Worm (Caenorhabditis elegans) whole organism, L3 larva: Measurements from ENCODE around the gene dsl-5.

Experiments used
- R02D3.7 ChIP-seq: fragments of 150-350 bp; optimal IDR thresholded peaks from 2 replicates; lab custom pipeline; 2014; ENCODE audit warnings: missing biosample characterization, missing genetic modification characterization
- aly-2 ChIP-seq: fragments of 150-350 bp; optimal IDR thresholded peaks from 2 replicates; lab custom pipeline; 2014; ENCODE audit warnings: missing biosample characterization, missing genetic modification characterization
- ama-1 ChIP-seq: fragments of 150-350 bp; optimal IDR thresholded peaks from 2 replicates; lab custom pipeline; 2018
- ceh-16 ChIP-seq: sonication (generic microtip); optimal IDR thresholded peaks from 2 replicates; lab custom pipeline; 2017; ENCODE audit warnings: missing biosample characterization, missing genetic modification characterization
- ceh-28 ChIP-seq: fragments of 150-350 bp; optimal IDR thresholded peaks from 2 replicates; lab custom pipeline; 2014; ENCODE audit warnings: missing biosample characterization, missing genetic modification reagents, missing genetic modification characterization
- ceh-82 ChIP-seq: fragments of 150-350 bp; optimal IDR thresholded peaks from 2 replicates; lab custom pipeline; 2014; ENCODE audit warnings: missing biosample characterization, missing genetic modification characterization
- ceh-9 ChIP-seq: sonication (generic microtip); optimal IDR thresholded peaks from 2 replicates; lab custom pipeline; 2018; ENCODE audit warnings: missing biosample characterization, missing genetic modification characterization
- egl-5 ChIP-seq: fragments of 150-350 bp; optimal IDR thresholded peaks from 2 replicates; lab custom pipeline; 2017; ENCODE audit warnings: missing biosample characterization, missing genetic modification reagents, missing genetic modification characterization, inconsistent platforms
- elt-1 ChIP-seq: fragments of 150-350 bp; optimal IDR thresholded peaks from 2 replicates; lab custom pipeline; 2014; ENCODE audit warnings: missing biosample characterization, missing genetic modification characterization
- elt-2 ChIP-seq: sonication (generic microtip); optimal IDR thresholded peaks from 2 replicates; lab custom pipeline; 2016; ENCODE audit warnings: missing genetic modification reagents, mild to moderate bottlenecking, missing genetic modification characterization, missing compliant biosample characterization
- elt-3 ChIP-seq, 3 experiments: fragments of 150-350 bp in 1 of 3; sonication (generic microtip) in 2 of 3; optimal IDR thresholded peaks; 2 replicates in 2 of 3; 4 replicates in 1 of 3; lab custom pipeline; 2014 to 2017; ENCODE audit warnings: missing biosample characterization in 3 of 3, missing genetic modification characterization in 3 of 3
- eor-1 ChIP-seq, 2 experiments: fragments of 150-350 bp; optimal IDR thresholded peaks; 2 replicates each; lab custom pipeline; 2014 to 2018; ENCODE audit warnings: missing biosample characterization in 2 of 2, missing genetic modification characterization in 2 of 2
- fkh-10 ChIP-seq: sonication (generic microtip); optimal IDR thresholded peaks from 2 replicates; lab custom pipeline; 2017; ENCODE audit warnings: missing biosample characterization, missing genetic modification reagents, missing genetic modification characterization
- fkh-2 ChIP-seq: fragments of 150-350 bp; optimal IDR thresholded peaks from 2 replicates; lab custom pipeline; 2014; ENCODE audit warnings: missing biosample characterization, missing genetic modification reagents, missing genetic modification characterization
- fos-1 ChIP-seq: fragments of 150-350 bp; optimal IDR thresholded peaks from 2 replicates; lab custom pipeline; 2014; ENCODE audit warnings: missing biosample characterization, missing genetic modification characterization
- hmg-11 ChIP-seq: sonication (generic microtip); optimal IDR thresholded peaks from 2 replicates; lab custom pipeline; 2016; ENCODE audit warnings: missing genetic modification characterization, missing compliant biosample characterization
- lin-39 ChIP-seq: fragments of 150-350 bp; optimal IDR thresholded peaks from 2 replicates; lab custom pipeline; 2018; ENCODE audit warnings: missing biosample characterization, missing genetic modification reagents, missing genetic modification characterization
- lsy-12 ChIP-seq: sonication (generic microtip); optimal IDR thresholded peaks from 2 replicates; lab custom pipeline; 2016; ENCODE audit warnings: mild to moderate bottlenecking, missing genetic modification characterization, missing compliant biosample characterization
- nfya-1 ChIP-seq: sonication (generic microtip); optimal IDR thresholded peaks from 2 replicates; lab custom pipeline; 2017; ENCODE audit warnings: missing genetic modification characterization, mild to moderate bottlenecking, missing compliant biosample characterization, antibody characterized with exemption, moderate library complexity; ENCODE audit not compliant: insufficient read depth
- nhr-11 ChIP-seq: fragments of 150-350 bp; optimal IDR thresholded peaks from 2 replicates; lab custom pipeline; 2014; ENCODE audit warnings: missing biosample characterization, missing genetic modification characterization
- nhr-23 ChIP-seq: fragments of 150-350 bp; optimal IDR thresholded peaks from 2 replicates; lab custom pipeline; 2014; ENCODE audit warnings: missing biosample characterization, missing genetic modification reagents, missing genetic modification characterization
- nhr-237 ChIP-seq: fragments of 150-350 bp; optimal IDR thresholded peaks from 2 replicates; lab custom pipeline; 2014; ENCODE audit warnings: missing biosample characterization, missing genetic modification characterization
- nhr-25 ChIP-seq: sonication (generic microtip); optimal IDR thresholded peaks from 2 replicates; lab custom pipeline; 2017; ENCODE audit warnings: missing biosample characterization, missing genetic modification characterization
- nhr-28 ChIP-seq: fragments of 150-350 bp; optimal IDR thresholded peaks from 2 replicates; lab custom pipeline; 2014; ENCODE audit warnings: missing biosample characterization, missing genetic modification characterization
- nhr-43 ChIP-seq: sonication (generic microtip); optimal IDR thresholded peaks from 2 replicates; lab custom pipeline; 2016; ENCODE audit warnings: mild to moderate bottlenecking, missing genetic modification characterization, missing compliant biosample characterization; ENCODE audit not compliant: poor library complexity, severe bottlenecking
- nhr-76 ChIP-seq: fragments of 150-350 bp; sonication (generic microtip); optimal IDR thresholded peaks from 5 replicates; lab custom pipeline; 2014; ENCODE audit warnings: missing biosample characterization, missing genetic modification characterization
- nhr-77 ChIP-seq: fragments of 150-350 bp; optimal IDR thresholded peaks from 2 replicates; lab custom pipeline; 2014; ENCODE audit warnings: missing biosample characterization, missing genetic modification characterization
- pha-4 ChIP-seq: fragments of 150-350 bp; optimal IDR thresholded peaks from 2 replicates; lab custom pipeline; 2014; ENCODE audit warnings: missing biosample characterization, missing genetic modification reagents, missing genetic modification characterization
- pqm-1 ChIP-seq: fragments of 150-350 bp; optimal IDR thresholded peaks from 2 replicates; lab custom pipeline; 2017; ENCODE audit warnings: missing biosample characterization, missing genetic modification characterization, inconsistent platforms
- sea-2 ChIP-seq: fragments of 150-350 bp; sonication (generic microtip); optimal IDR thresholded peaks from 4 replicates; lab custom pipeline; 2014; ENCODE audit warnings: missing biosample characterization, missing genetic modification reagents, missing genetic modification characterization
- skn-1 ChIP-seq: fragments of 150-350 bp; optimal IDR thresholded peaks from 2 replicates; lab custom pipeline; 2014; ENCODE audit warnings: missing biosample characterization, missing genetic modification characterization
- snpc-4 ChIP-seq: fragments of 150-350 bp; optimal IDR thresholded peaks from 2 replicates; lab custom pipeline; 2014; ENCODE audit warnings: missing biosample characterization, missing genetic modification characterization
- unc-62 ChIP-seq: fragments of 150-350 bp; sonication (generic microtip); optimal IDR thresholded peaks from 4 replicates; lab custom pipeline; 2014; ENCODE audit warnings: missing biosample characterization, missing genetic modification reagents, missing genetic modification characterization
- ztf-11 ChIP-seq: fragments of 150-350 bp; optimal IDR thresholded peaks from 2 replicates; lab custom pipeline; 2014; ENCODE audit warnings: missing biosample characterization, missing genetic modification characterization
- ztf-4 ChIP-seq: fragments of 150-350 bp; optimal IDR thresholded peaks from 2 replicates; lab custom pipeline; 2014; ENCODE audit warnings: missing biosample characterization, missing genetic modification characterization

dsl-5 gene

ce11 chrIV:11655370-11655769, 34.6 kb upstream of the dsl-5 start, which contains the start of gene ent-1:
Gene ent-1 (minus strand): TSS chrIV:11655470.
- no peak for TF ChIP-seq fkh-10 (GFP tag; lab: Kevin White, UChicago)
- no peak for TF ChIP-seq ama-1 (lab: Kevin White, UChicago)
- no peak for TF ChIP-seq ceh-16 (tag; lab: Kevin White, UChicago)
- TF ChIP-seq fkh-2 (tag; lab: Kevin White, UChicago) = no peak
- no peak for TF ChIP-seq sea-2 (GFP tag; lab: Kevin White, UChicago)
- no peak for TF ChIP-seq elt-3 (tag; optimal IDR thresholded peaks at IDR 0.05; lab: Kevin White, UChicago)
- no peak for TF ChIP-seq ceh-82
- TF ChIP-seq pha-4 (tag; lab: Kevin White, UChicago) = no peak
- no peak for TF ChIP-seq hmg-11 (tag; lab: Kevin White, UChicago)
- no peak for TF ChIP-seq snpc-4
- no peak for TF ChIP-seq ceh-9 (tag; lab: Kevin White, UChicago)
- TF ChIP-seq nhr-25 = no peak
- no peak for TF ChIP-seq ceh-28 (tag; lab: Kevin White, UChicago)
- TF ChIP-seq nhr-237 (tag; lab: Kevin White, UChicago) = no peak
- TF ChIP-seq elt-1 (tag; lab: Kevin White, UChicago) = no peak
- no peak for TF ChIP-seq nhr-28 (tag; lab: Kevin White, UChicago)
- no peak for TF ChIP-seq nhr-43 (tag; lab: Kevin White, UChicago)
- TF ChIP-seq lsy-12 (tag; lab: Kevin White, UChicago) = no peak
- TF ChIP-seq, all 47 proteins: peak for 0

ce11 chrIV:11651965-11652453, 31.2 kb upstream of the dsl-5 start, which contains the start of the genes acl-3 and ndub-6:
Gene acl-3 (minus strand): TSS chrIV:11652023.
Gene ndub-6 (plus strand): TSS chrIV:11652403.
- TF ChIP-seq pha-4 (tag; lab: Kevin White, UChicago) = peak; percentile 16
- no peak for TF ChIP-seq hmg-11 (tag; lab: Kevin White, UChicago)

ce11 chrIV:11650344-11650743, 29.5 kb upstream of the dsl-5 start:
- no peak for TF ChIP-seq fos-1 (tag; lab: Kevin White, UChicago)
- TF ChIP-seq elt-3 (tag; optimal IDR thresholded peaks at IDR 0.05; lab: Kevin White, UChicago) = no peak
- no peak for TF ChIP-seq unc-62
- TF ChIP-seq nhr-237 (tag; lab: Kevin White, UChicago) = no peak
- no peak for TF ChIP-seq nhr-28 (tag; lab: Kevin White, UChicago)
- TF ChIP-seq pqm-1 = no peak
- no peak for TF ChIP-seq nhr-77 (tag; lab: Kevin White, UChicago)
- TF ChIP-seq sea-2 (GFP tag; lab: Kevin White, UChicago) = no peak
- no peak for TF ChIP-seq ztf-4
- no peak for TF ChIP-seq lin-39

DNA sequence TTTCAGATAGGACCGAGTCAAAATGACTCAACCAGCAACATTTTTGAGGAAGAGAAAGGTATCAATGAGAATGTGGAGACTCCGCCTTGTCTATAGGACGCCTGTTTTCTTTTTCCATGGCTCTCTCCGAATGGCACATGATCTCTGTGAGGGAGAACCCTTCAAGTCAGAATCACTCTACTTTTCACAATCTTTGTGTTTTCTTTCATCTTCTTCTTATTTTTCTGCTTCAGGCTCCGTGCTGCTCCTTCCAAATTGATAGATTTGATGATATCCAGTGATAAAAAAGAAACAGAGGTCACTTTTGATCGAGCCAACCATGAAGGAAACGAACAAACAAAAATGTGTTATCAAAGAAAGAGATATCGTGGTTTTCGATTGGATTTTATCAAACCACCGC, 28.2 kb upstream of the dsl-5 start, which contains the start of gene ZK809.8:
ZK809.8 (minus strand) TSS at position 34 of the 400 bp plus-strand sequence.
- TF ChIP-seq ceh-16 (tag; lab: Kevin White, UChicago) (no peak), nhr-11 (peak; percentile 12), nhr-25 (no peak), egl-5 (tag; lab: Kevin White, UChicago) (no peak), nfya-1 (tag; lab: Kevin White, UChicago) (peak; percentile 2), unc-62 (no peak), nhr-77 (tag; lab: Kevin White, UChicago) (no peak), skn-1 (tag; lab: Kevin White, UChicago) (no peak), hmg-11 (tag; lab: Kevin White, UChicago) (no peak), ztf-4 (no peak)

- TF ChIP-seq ztf-11 (no peak), egl-5 (tag; lab: Kevin White, UChicago) (peak; percentile 62)
Observed at ce11 chrIV:11646908-11647307, 26.1 kb upstream of the dsl-5 start.

- peak; percentile 3 for TF ChIP-seq elt-2 (tag; lab: Kevin White, UChicago)
- peak; percentile 14 for TF ChIP-seq ama-1 (lab: Kevin White, UChicago)
- TF ChIP-seq aly-2 (tag; lab: Kevin White, UChicago) = no peak
- peak; percentile 26 for TF ChIP-seq nhr-11
- peak; percentile 39 for TF ChIP-seq egl-5 (tag; lab: Kevin White, UChicago)
- no peak for TF ChIP-seq eor-1 (tag; optimal IDR thresholded peaks at IDR 0.05; lab: Kevin White, UChicago)
- no peak for TF ChIP-seq nhr-23 (tag; lab: Kevin White, UChicago)
- no peak for TF ChIP-seq unc-62
- TF ChIP-seq sea-2 (GFP tag; lab: Kevin White, UChicago) = no peak
- no peak for TF ChIP-seq nhr-76 (tag; lab: Kevin White, UChicago)
- no peak for TF ChIP-seq R02D3.7 (tag; lab: Kevin White, UChicago)
- TF ChIP-seq snpc-4 = no peak
- TF ChIP-seq nhr-237 (tag; lab: Kevin White, UChicago) = no peak
Observed at ce11 chrIV:11645354-11645753, 24.5 kb upstream of the dsl-5 start.
